Worm (Caenorhabditis elegans) whole organism, young adult: ENCODE data around the gene tag-151.

Source experiments
- B0035.1 ChIP-seq: sonication (generic microtip); optimal IDR thresholded peaks from 2 replicates; lab custom pipeline; 2016; ENCODE audit warnings: missing genetic modification characterization, mild to moderate bottlenecking, missing compliant biosample characterization, missing genotype, missing genetic modification reagents
- F22D6.2 ChIP-seq: sonication (generic microtip); optimal IDR thresholded peaks from 2 replicates; lab custom pipeline; 2016; ENCODE audit warnings: mild to moderate bottlenecking, missing genetic modification characterization, missing compliant biosample characterization
- F33H1.4 ChIP-seq: fragments of 200-800 bp; sonication (Bioruptor generic); IDR thresholded peaks from 2 replicates; pipeline ENCODE4 v1.3.6; 2022; ENCODE audit warnings: missing genetic modification reagents, missing genetic modification characterization, missing compliant biosample characterization
- F49E8.2 ChIP-seq: sonication (generic microtip); optimal IDR thresholded peaks from 3 replicates; lab custom pipeline; 2017; ENCODE audit warnings: missing genetic modification characterization, mild to moderate bottlenecking, missing compliant biosample characterization, antibody characterized with exemption, moderate library complexity; ENCODE audit not compliant: insufficient read depth
- T07F8.4 ChIP-seq: sonication (generic microtip); optimal IDR thresholded peaks from 2 replicates; lab custom pipeline; 2016; ENCODE audit warnings: mild to moderate bottlenecking, missing genetic modification characterization, moderate library complexity, missing compliant biosample characterization
- Y53G8AR.9 ChIP-seq: fragments of 200-800 bp; sonication (Bioruptor generic); conservative IDR thresholded peaks from 2 replicates; pipeline ENCODE4 v1.3.6; 2022; ENCODE audit warnings: missing genetic modification reagents, missing genetic modification characterization, missing compliant biosample characterization
- Y56A3A.18 ChIP-seq: fragments of 200-800 bp; sonication (Bioruptor generic); IDR thresholded peaks from 2 replicates; pipeline ENCODE4 v1.3.6; 2022; ENCODE audit warnings: missing genetic modification reagents, missing genetic modification characterization, missing compliant biosample characterization
- ZK185.1 ChIP-seq: sonication (generic microtip); optimal IDR thresholded peaks from 2 replicates; lab custom pipeline; 2016; ENCODE audit warnings: mild to moderate bottlenecking, missing genetic modification characterization, missing compliant biosample characterization; ENCODE audit not compliant: poor library complexity, severe bottlenecking
- bed-2 ChIP-seq: fragments of 200-800 bp; sonication (Bioruptor generic); IDR thresholded peaks from 2 replicates; pipeline ENCODE4 v1.3.6; 2022; ENCODE audit warnings: missing genetic modification reagents, missing genetic modification characterization, missing compliant biosample characterization
- ccch-3 ChIP-seq: fragments of 200-800 bp; sonication (Bioruptor generic); optimal IDR thresholded peaks from 2 replicates; lab custom pipeline; 2018; ENCODE audit warnings: mild to moderate bottlenecking, missing genetic modification characterization, missing compliant biosample characterization
- cebp-1 ChIP-seq, 2 experiments: fragments of 200-800 bp in 1 of 2; sonication (Bioruptor generic) in 1 of 2; sonication (generic microtip) in 1 of 2; IDR thresholded peaks in 1 of 2; optimal IDR thresholded peaks in 1 of 2; 2 replicates each; pipeline versions ENCODE4 v1.3.6 to Lab custom; 2017 to 2022; ENCODE audit warnings: missing compliant biosample characterization in 2 of 2, missing genetic modification characterization in 2 of 2, mild to moderate bottlenecking in 1 of 2, missing genetic modification reagents in 1 of 2, moderate library complexity in 1 of 2
- ceh-40 ChIP-seq: fragments of 200-800 bp; sonication (Bioruptor generic); IDR thresholded peaks from 2 replicates; pipeline ENCODE4 v1.3.6; 2022; ENCODE audit warnings: missing genetic modification characterization, missing compliant biosample characterization
- ceh-79 ChIP-seq: sonication (generic microtip); optimal IDR thresholded peaks from 2 replicates; lab custom pipeline; 2017; ENCODE audit warnings: mild to moderate bottlenecking, missing genetic modification characterization, missing compliant biosample characterization
- ceh-91 ChIP-seq: fragments of 200-800 bp; sonication (Bioruptor generic); IDR thresholded peaks from 2 replicates; pipeline ENCODE4 v1.3.6; 2022; ENCODE audit warnings: missing genetic modification reagents, missing genetic modification characterization, missing compliant biosample characterization
- hmg-1.2 ChIP-seq: fragments of 200-800 bp; sonication (Bioruptor generic); IDR thresholded peaks from 2 replicates; pipeline ENCODE4 v1.3.6; 2022; ENCODE audit warnings: missing genetic modification reagents, missing genetic modification characterization, missing compliant biosample characterization
- hrde-1 ChIP-seq: sonication (generic microtip); optimal IDR thresholded peaks from 2 replicates; lab custom pipeline; 2016; ENCODE audit warnings: missing genetic modification characterization, mild to moderate bottlenecking, missing compliant biosample characterization, moderate library complexity, missing genotype, missing genetic modification reagents, borderline replicate concordance
- hsf-1 ChIP-seq: fragments of 200-800 bp; sonication (Bioruptor generic); IDR thresholded peaks from 2 replicates; pipeline ENCODE4 v1.3.6; 2022; ENCODE audit warnings: missing genetic modification reagents, missing genetic modification characterization, missing compliant biosample characterization
- let-526 ChIP-seq: fragments of 200-800 bp; sonication (Bioruptor generic); IDR thresholded peaks from 2 replicates; pipeline ENCODE4 v1.3.6; 2022; ENCODE audit warnings: missing genetic modification reagents, missing genetic modification characterization, missing compliant biosample characterization
- lin-35 ChIP-seq, 3 experiments: fragments of 150-350 bp in 2 of 3; sonication (generic microtip) in 1 of 3; optimal IDR thresholded peaks; 2 replicates each; lab custom pipeline; 2014 to 2018; ENCODE audit warnings: missing biosample characterization in 3 of 3, missing genetic modification characterization in 3 of 3, missing genetic modification reagents in 3 of 3
- lin-40 ChIP-seq: sonication (generic microtip); optimal IDR thresholded peaks from 2 replicates; lab custom pipeline; 2016; ENCODE audit warnings: missing genetic modification characterization, mild to moderate bottlenecking, missing compliant biosample characterization, missing genotype, missing genetic modification reagents
- lin-54 ChIP-seq: fragments of 200-800 bp; sonication (Bioruptor generic); optimal IDR thresholded peaks from 2 replicates; lab custom pipeline; 2018; ENCODE audit warnings: mild to moderate bottlenecking, missing genetic modification characterization, missing compliant biosample characterization
- madf-10 ChIP-seq: sonication (generic microtip); optimal IDR thresholded peaks from 2 replicates; lab custom pipeline; 2016; ENCODE audit warnings: mild to moderate bottlenecking, missing genetic modification characterization, missing compliant biosample characterization
- madf-6 ChIP-seq: fragments of 200-800 bp; sonication (Bioruptor generic); IDR thresholded peaks from 2 replicates; pipeline ENCODE4 v1.3.6; 2022; ENCODE audit warnings: missing genetic modification reagents, missing genetic modification characterization, missing compliant biosample characterization
- madf-8 ChIP-seq: fragments of 200-800 bp; sonication (Bioruptor generic); conservative IDR thresholded peaks from 2 replicates; pipeline ENCODE4 v1.3.6; 2022; ENCODE audit warnings: missing genetic modification reagents, missing genetic modification characterization, missing compliant biosample characterization
- nfya-1 ChIP-seq: sonication (generic microtip); optimal IDR thresholded peaks from 2 replicates; lab custom pipeline; 2017; ENCODE audit warnings: antibody characterized with exemption, missing compliant biosample characterization, missing genetic modification characterization, borderline replicate concordance; ENCODE audit not compliant: insufficient read depth
- nfyb-1 ChIP-seq: fragments of 200-800 bp; sonication (Bioruptor generic); IDR thresholded peaks from 2 replicates; pipeline ENCODE4 v1.3.6; 2022; ENCODE audit warnings: missing genetic modification reagents, missing genetic modification characterization, missing compliant biosample characterization
- nhr-80 ChIP-seq: sonication (generic microtip); optimal IDR thresholded peaks from 2 replicates; lab custom pipeline; 2016; ENCODE audit warnings: missing genetic modification characterization, missing compliant biosample characterization
- nhr-90 ChIP-seq: sonication (generic microtip); optimal IDR thresholded peaks from 2 replicates; lab custom pipeline; 2016; ENCODE audit warnings: missing genotype, mild to moderate bottlenecking, missing genetic modification characterization, missing compliant biosample characterization
- repo-1 ChIP-seq: sonication (generic microtip); optimal IDR thresholded peaks from 2 replicates; lab custom pipeline; 2017; ENCODE audit warnings: mild to moderate bottlenecking, missing genetic modification characterization, missing compliant biosample characterization
- rpc-1 ChIP-seq, 2 experiments: fragments of 150-350 bp in 1 of 2; sonication (generic microtip) in 1 of 2; optimal IDR thresholded peaks; 2 replicates each; lab custom pipeline; 2014 to 2018; ENCODE audit warnings: missing biosample characterization in 1 of 2, missing genetic modification characterization in 1 of 2, missing genetic modification reagents in 1 of 2, missing genotype in 1 of 2
- sdz-38 ChIP-seq: sonication (generic microtip); optimal IDR thresholded peaks from 2 replicates; lab custom pipeline; 2016; ENCODE audit warnings: missing genotype, missing genetic modification characterization, missing compliant biosample characterization
- sea-2 ChIP-seq: fragments of 200-800 bp; sonication (Bioruptor generic); IDR thresholded peaks from 2 replicates; pipeline ENCODE4 v1.3.6; 2022; ENCODE audit warnings: missing genetic modification characterization, missing compliant biosample characterization
- tbp1 ChIP-seq: fragments of 200-800 bp; sonication (Bioruptor generic); optimal IDR thresholded peaks from 2 replicates; lab custom pipeline; 2018; ENCODE audit warnings: mild to moderate bottlenecking, missing genetic modification characterization, missing compliant biosample characterization
- unc-62 ChIP-seq: fragments of 150-350 bp; optimal IDR thresholded peaks from 2 replicates; lab custom pipeline; 2014; ENCODE audit warnings: missing biosample characterization, missing genetic modification reagents, missing genetic modification characterization
- ztf-26 ChIP-seq: sonication (generic microtip); optimal IDR thresholded peaks from 2 replicates; lab custom pipeline; 2017; ENCODE audit warnings: missing genetic modification characterization, missing compliant biosample characterization
- ztf-28 ChIP-seq: fragments of 200-800 bp; sonication (Bioruptor generic); IDR thresholded peaks from 2 replicates; pipeline ENCODE4 v1.3.6; 2022; ENCODE audit warnings: missing genetic modification reagents, missing genetic modification characterization, missing compliant biosample characterization

The tag-151 gene

ce11 chrII:4741527-4742187, 31.6 kb downstream of the tag-151 start, which contains the start of gene acs-11 (continued):
- TF ChIP-seq hsf-1 (GFP tag; lab: Robert Waterston, UW) (no peak), madf-10 (tag; lab: Kevin White, UChicago) (no peak), hmg-1.2 (GFP tag; lab: Robert Waterston, UW) (0 out of 2 replicates have a peak, but pooled peaks have one; percentile 7), F33H1.4 (GFP tag; lab: Robert Waterston, UW) (no peak), nhr-80 (tag; lab: Kevin White, UChicago) (peak; percentile 45), Y56A3A.18 (0 out of 2 replicates have a peak, but pooled peaks have one; percentile 43), T07F8.4 (tag; lab: Kevin White, UChicago) (no peak), ceh-79 (no peak), madf-6 (GFP tag; lab: Robert Waterston, UW) (peak; percentile 20; the same call in 1 of the 2 replicates), hrde-1 (tag; lab: Kevin White, UChicago) (no peak), ceh-40 (GFP tag; lab: Robert Waterston, UW) (no peak), cebp-1 (GFP tag; IDR thresholded peaks at IDR 0.05; lab: Robert Waterston, UW) (no peak), cebp-1 (tag; optimal IDR thresholded peaks at IDR 0.05; lab: Kevin White, UChicago) (peak; percentile 0), let-526 (GFP tag; lab: Robert Waterston, UW) (no peak)

ce11 chrII:4745281-4745680, 35.2 kb downstream of the tag-151 start:
- TF ChIP-seq ceh-91 (GFP tag; lab: Robert Waterston, UW) (no peak), lin-40 (peak; percentile 43), tbp1 (GFP tag; lab: Kevin White, UChicago) (peak; percentile 28), ztf-26 (peak; percentile 76), cebp-1 (GFP tag; IDR thresholded peaks at IDR 0.05; lab: Robert Waterston, UW) (no peak), cebp-1 (tag; optimal IDR thresholded peaks at IDR 0.05; lab: Kevin White, UChicago) (peak; percentile 31), lin-54 (GFP tag; lab: Kevin White, UChicago) (peak; percentile 13), let-526 (GFP tag; lab: Robert Waterston, UW) (no peak), ccch-3 (GFP tag; lab: Kevin White, UChicago) (no peak), bed-2 (GFP tag; lab: Robert Waterston, UW) (no peak), Y53G8AR.9 (GFP tag; lab: Robert Waterston, UW) (0 out of 2 replicates have a peak, but pooled peaks have one; percentile 45)

- TF ChIP-seq nhr-80 (tag; lab: Kevin White, UChicago) = no peak
- TF ChIP-seq F22D6.2 (tag; lab: Kevin White, UChicago) = no peak
- no peak for TF ChIP-seq B0035.1 (tag; lab: Kevin White, UChicago)
- no peak for TF ChIP-seq sdz-38 (tag; lab: Kevin White, UChicago)
- no peak for TF ChIP-seq ZK185.1 (tag; lab: Kevin White, UChicago)
- TF ChIP-seq nfyb-1 (GFP tag; lab: Robert Waterston, UW) = no peak
- TF ChIP-seq hmg-1.2 (GFP tag; lab: Robert Waterston, UW) = no peak
- TF ChIP-seq F49E8.2 (tag; lab: Kevin White, UChicago) = no peak
- TF ChIP-seq nhr-90 (tag; lab: Kevin White, UChicago) = no peak
- TF ChIP-seq madf-8 = no peak
- no peak for TF ChIP-seq ccch-3 (GFP tag; lab: Kevin White, UChicago)
- no peak for TF ChIP-seq sea-2 (GFP tag; lab: Robert Waterston, UW)
- TF ChIP-seq madf-6 (GFP tag; lab: Robert Waterston, UW) = no peak
- TF ChIP-seq unc-62 = no peak
- TF ChIP-seq ztf-28 (GFP tag; lab: Robert Waterston, UW) = no peak
- no peak for TF ChIP-seq repo-1
- TF ChIP-seq rpc-1 (optimal IDR thresholded peaks at IDR 0.05; lab: Kevin White, UChicago) = no peak
- TF ChIP-seq rpc-1 (tag; optimal IDR thresholded peaks at IDR 0.05; lab: Kevin White, UChicago) = no peak
- TF ChIP-seq Y53G8AR.9 (GFP tag; lab: Robert Waterston, UW) = no peak
- no peak for TF ChIP-seq lin-35 (GFP tag; optimal IDR thresholded peaks at IDR 0.05; lab: Kevin White, UChicago)
- no peak for TF ChIP-seq nfya-1 (tag; lab: Kevin White, UChicago)
- TF ChIP-seq, all 124 proteins: peak for 0
Observed at ce11 chrII:4747063-4747462, 37.0 kb downstream of the tag-151 start.
